Fruit fly (Drosophila melanogaster): ENCODE data around the gene Gas41.

Gene Gas41

DNA sequence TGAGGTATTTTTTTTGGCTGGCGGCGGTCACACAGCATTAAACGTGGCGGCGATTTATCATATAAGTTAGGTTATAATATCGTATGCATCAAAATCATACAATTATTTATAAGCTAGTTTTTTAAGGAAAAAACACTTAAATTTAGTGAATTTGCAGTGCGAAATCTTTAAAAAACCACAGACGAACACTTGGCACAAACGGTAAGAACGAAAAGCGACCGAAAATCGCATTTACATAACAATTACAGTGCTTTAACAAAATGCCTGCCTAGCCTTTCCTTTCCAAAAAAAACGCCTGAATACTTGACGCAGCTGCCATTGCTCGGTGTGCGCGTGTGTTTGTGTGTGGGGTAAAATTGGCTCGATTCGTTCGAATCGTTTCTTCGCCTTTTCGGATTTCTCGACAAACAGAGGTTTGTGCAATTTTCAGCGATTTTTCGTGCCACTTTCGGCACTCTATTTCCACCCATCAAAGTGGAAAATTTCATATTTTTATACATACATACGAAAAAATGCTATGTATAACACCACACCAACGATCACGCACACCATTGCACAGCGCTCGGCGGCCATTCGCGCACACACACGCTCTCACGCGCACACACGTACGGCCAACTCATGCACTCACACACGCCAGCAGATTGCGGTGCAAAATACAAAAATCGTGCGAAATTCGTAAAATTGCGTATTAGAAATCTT is 29.2 kb downstream of the Gas41 start, which contains the start of gene Hrb27C (continued):
- TF ChIP-seq abd-A (tag; optimal IDR thresholded peaks at IDR 0.05): no peak
- TF ChIP-seq her (GFP tag; optimal IDR thresholded peaks at IDR 0.05): no peak
- no peak for TF ChIP-seq ac (GFP tag; optimal IDR thresholded peaks at IDR 0.05)
- TF ChIP-seq stc (GFP tag; IDR thresholded peaks at IDR 0.05): no peak
- TF ChIP-seq MESR4 (GFP tag; optimal IDR thresholded peaks at IDR 0.05): peak; percentile 68
- TF ChIP-seq lola (GFP tag; optimal IDR thresholded peaks at IDR 0.05): no peak
- TF ChIP-seq insv (GFP tag; optimal IDR thresholded peaks at IDR 0.05): no peak
- no peak for TF ChIP-seq mirr (GFP tag; optimal IDR thresholded peaks at IDR 0.05)
- no peak for TF ChIP-seq CG18619 (GFP tag; optimal IDR thresholded peaks at IDR 0.05)
- peak; percentile 74 for TF ChIP-seq YL-1 (GFP tag; optimal IDR thresholded peaks at IDR 0.05)
- TF ChIP-seq Lim3 (GFP tag; IDR thresholded peaks at IDR 0.05): no peak
- 0 out of 4 replicates have a peak, but pooled peaks have one; percentile 60 for TF ChIP-seq chinmo (GFP tag; IDR thresholded peaks at IDR 0.05; ENCODE audit: partially characterized antibody)
- no peak for TF ChIP-seq H2.0 (GFP tag; IDR thresholded peaks at IDR 0.05)
- TF ChIP-seq cad (GFP tag; optimal IDR thresholded peaks at IDR 0.05): no peak
- TF ChIP-seq CG7372 (GFP tag; IDR thresholded peaks at IDR 0.05): no peak
- peak; percentile 66 for TF ChIP-seq dm (GFP tag; optimal IDR thresholded peaks at IDR 0.05)
- TF ChIP-seq tup (GFP tag; optimal IDR thresholded peaks at IDR 0.05): no peak
- no peak for TF ChIP-seq CG9932 (GFP tag; IDR thresholded peaks at IDR 0.05)
- no peak for TF ChIP-seq CG43689 (GFP tag; IDR thresholded peaks at IDR 0.05)
- TF ChIP-seq gsb (GFP tag; IDR thresholded peaks at IDR 0.05): no peak
- TF ChIP-seq CG3407 (GFP tag; optimal IDR thresholded peaks at IDR 0.05): no peak
- TF ChIP-seq bab2 (GFP tag; optimal IDR thresholded peaks at IDR 0.05): no peak
- TF ChIP-seq CG17802 (tag; optimal IDR thresholded peaks at IDR 0.05): no peak
- no peak for TF ChIP-seq Ada2b (GFP tag; IDR thresholded peaks at IDR 0.05)
- no peak for TF ChIP-seq Abd-B (GFP tag; optimal IDR thresholded peaks at IDR 0.05)
- no peak for TF ChIP-seq da (GFP tag; optimal IDR thresholded peaks at IDR 0.05)
- TF ChIP-seq pho (GFP tag; optimal IDR thresholded peaks at IDR 0.05): no peak
- TF ChIP-seq Dek (tag; optimal IDR thresholded peaks at IDR 0.05): no peak
- no peak for TF ChIP-seq toy (GFP tag; IDR thresholded peaks at IDR 0.05)
- TF ChIP-seq CG17385 (GFP tag; optimal IDR thresholded peaks at IDR 0.05): peak; percentile 1
- TF ChIP-seq Ets65A (GFP tag): no peak
- TF ChIP-seq ro (GFP tag; IDR thresholded peaks at IDR 0.05): no peak
- TF ChIP-seq Tbp (GFP tag; optimal IDR thresholded peaks at IDR 0.05): no peak
- TF ChIP-seq Hmr (GFP tag; optimal IDR thresholded peaks at IDR 0.05): peak; percentile 10
- TF ChIP-seq rib (GFP tag; IDR thresholded peaks at IDR 0.05): peak; percentile 81

DNA sequence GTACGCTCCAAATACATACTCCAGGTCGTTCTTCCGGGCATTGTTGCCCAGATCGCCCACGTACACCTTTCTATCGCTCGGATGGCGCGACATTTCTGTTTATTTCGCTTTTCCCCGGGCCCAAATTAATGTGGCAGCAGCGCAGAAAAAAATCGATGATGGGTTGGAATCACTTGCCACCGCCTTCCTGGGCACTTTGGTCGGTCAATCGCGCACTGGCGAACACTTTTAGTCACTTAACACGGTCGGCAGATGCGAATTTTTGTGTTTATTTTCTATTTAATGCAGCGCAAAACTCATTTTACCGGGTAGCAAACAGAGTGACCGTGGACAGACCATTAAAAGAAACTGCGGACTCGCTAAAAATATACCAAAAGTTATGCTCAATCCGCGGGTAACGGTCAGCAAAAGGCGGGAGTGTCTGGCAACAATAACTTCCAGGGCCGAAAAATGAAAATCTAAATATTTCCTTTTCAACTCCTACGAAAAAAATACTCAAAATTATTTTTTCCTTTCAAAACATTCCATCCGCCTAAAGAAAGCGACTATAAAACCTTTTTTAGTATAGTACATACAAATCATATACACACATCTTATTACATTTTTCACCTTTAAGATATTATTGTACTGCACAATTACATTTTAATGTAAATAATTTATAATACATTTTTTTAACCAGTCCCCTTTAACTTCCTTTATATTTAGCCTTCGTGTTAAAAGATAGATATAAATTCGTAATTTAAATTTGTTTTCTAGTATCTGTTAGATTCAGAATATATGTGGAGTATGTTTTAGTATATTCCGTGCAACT is 30.0 kb downstream of the Gas41 start, which contains the start of gene x16:
Gene x16 (minus strand): TSS at position 361 of the 811 bp plus-strand sequence.
- TF ChIP-seq NFAT (GFP tag; IDR thresholded peaks at IDR 0.05) (0 out of 2 replicates have a peak, but pooled peaks have one; percentile 10), MESR4 (GFP tag; optimal IDR thresholded peaks at IDR 0.05) (peak; percentile 7), Sin3A (optimal IDR thresholded peaks at IDR 0.05) (peak; percentile 76), CG11504 (tag; optimal IDR thresholded peaks at IDR 0.05) (peak; percentile 35), row (GFP tag; IDR thresholded peaks at IDR 0.05) (peak; percentile 34; the same call in 2 of the 3 replicates), ssp (GFP tag; IDR thresholded peaks at IDR 0.05) (0 out of 2 replicates have a peak, but pooled peaks have one; percentile 14), Med (GFP tag) (peak; percentile 10), ranshi (GFP tag; IDR thresholded peaks at IDR 0.05) (no peak), esg (GFP tag; conservative IDR thresholded peaks at IDR 0.05) (no peak), Rfx (GFP tag; IDR thresholded peaks at IDR 0.05) (peak; percentile 18; the same call in 1 of the 2 replicates), Xbp1 (GFP tag; optimal IDR thresholded peaks at IDR 0.05) (peak; percentile 10), Hsf (GFP tag; optimal IDR thresholded peaks at IDR 0.05) (peak; percentile 10), BEAF-32 (GFP tag; optimal IDR thresholded peaks at IDR 0.05) (peak; percentile 37), CG7928 (GFP tag; optimal IDR thresholded peaks at IDR 0.05) (peak; percentile 83), cas (GFP tag; IDR thresholded peaks at IDR 0.05) (no peak), pzg (GFP tag; optimal IDR thresholded peaks at IDR 0.05) (peak; percentile 56), CG3847 (GFP tag; IDR thresholded peaks at IDR 0.05) (peak; percentile 36; the same call in 1 of the 2 replicates)

Measured in whole organism, embryonic.